Fruit fly (Drosophila melanogaster): ENCODE data around the gene Deaf1.

Deaf1 gene

DNA sequence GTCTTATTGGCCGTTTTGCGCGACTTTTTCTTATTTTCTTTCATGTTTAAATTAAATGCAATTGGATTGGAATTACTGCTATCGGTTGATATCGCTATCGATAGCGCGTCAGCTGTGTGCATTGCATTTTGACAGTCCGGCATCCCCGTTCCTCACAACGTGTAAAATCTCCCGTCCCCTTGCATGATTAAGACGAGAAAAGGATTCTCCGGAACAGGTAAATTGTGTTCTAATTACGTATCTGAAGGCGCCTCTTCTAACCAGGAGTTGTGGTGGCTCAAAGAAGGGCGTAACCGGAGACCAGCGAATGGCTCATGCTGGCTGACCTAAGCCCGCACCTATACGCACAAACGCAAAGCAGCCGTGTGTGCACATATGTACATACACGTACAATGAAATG, 10.9 kb upstream of the Deaf1 start, which contains the start of the genes CG14104 and Kap-alpha1 (continued):
- no peak for TF ChIP-seq wek (GFP tag; optimal IDR thresholded peaks at IDR 0.05)
- TF ChIP-seq hth (optimal IDR thresholded peaks at IDR 0.05) = no peak
- no peak for TF ChIP-seq ERR (GFP tag; optimal IDR thresholded peaks at IDR 0.05)
- no peak for TF ChIP-seq CG9876 (GFP tag; optimal IDR thresholded peaks at IDR 0.05)
- no peak for TF ChIP-seq CG15696 (tag; optimal IDR thresholded peaks at IDR 0.05)
- TF ChIP-seq Lhr (GFP tag; optimal IDR thresholded peaks at IDR 0.05) = no peak
- no peak for TF ChIP-seq HHEX (GFP tag; optimal IDR thresholded peaks at IDR 0.05)
- TF ChIP-seq toy (GFP tag; IDR thresholded peaks at IDR 0.05) = no peak
- TF ChIP-seq NC2β (GFP tag; optimal IDR thresholded peaks at IDR 0.05) = no peak
- TF ChIP-seq sr (GFP tag; IDR thresholded peaks at IDR 0.05) = no peak
- TF ChIP-seq CG2889 (GFP tag; IDR thresholded peaks at IDR 0.05) = no peak
- no peak for TF ChIP-seq Oaz (GFP tag; IDR thresholded peaks at IDR 0.05)
- TF ChIP-seq CG18262 (tag; optimal IDR thresholded peaks at IDR 0.05) = no peak
- no peak for TF ChIP-seq B-H2 (GFP tag; optimal IDR thresholded peaks at IDR 0.05)
- TF ChIP-seq CG10565 (GFP tag; optimal IDR thresholded peaks at IDR 0.05) = no peak
- no peak for TF ChIP-seq lab (GFP tag; optimal IDR thresholded peaks at IDR 0.05)
- no peak for TF ChIP-seq hkb (optimal IDR thresholded peaks at IDR 0.05)
- 0 out of 2 replicates have a peak, but pooled peaks have one; percentile 20 for TF ChIP-seq hkb (GFP tag; IDR thresholded peaks at IDR 0.05)
- peak; percentile 70 for TF ChIP-seq unc-4 (GFP tag; IDR thresholded peaks at IDR 0.05; ENCODE audit: partially characterized antibody)
- no peak for TF ChIP-seq otp (GFP tag; IDR thresholded peaks at IDR 0.05)
- TF ChIP-seq mam (GFP tag; optimal IDR thresholded peaks at IDR 0.05) = no peak
- TF ChIP-seq CG10431 (GFP tag; optimal IDR thresholded peaks at IDR 0.05) = no peak
- no peak for TF ChIP-seq Sry-β (GFP tag; optimal IDR thresholded peaks at IDR 0.05)
- TF ChIP-seq CTCF (GFP tag; optimal IDR thresholded peaks at IDR 0.05) = no peak
- no peak for TF ChIP-seq CG6175 (GFP tag; IDR thresholded peaks at IDR 0.05)
- TF ChIP-seq lbe (GFP tag; optimal IDR thresholded peaks at IDR 0.05) = no peak
- no peak for TF ChIP-seq rib (GFP tag; IDR thresholded peaks at IDR 0.05)
- peak; percentile 40 for TF ChIP-seq CG30020 (tag; optimal IDR thresholded peaks at IDR 0.05)
- peak; percentile 55 for TF ChIP-seq pzg (GFP tag; optimal IDR thresholded peaks at IDR 0.05)
- no peak for TF ChIP-seq CG2678 (tag; optimal IDR thresholded peaks at IDR 0.05)
- TF ChIP-seq tin (GFP tag; optimal IDR thresholded peaks at IDR 0.05) = no peak
- TF ChIP-seq Ssrp (tag; optimal IDR thresholded peaks at IDR 0.05) = no peak
- no peak for TF ChIP-seq CG15073 (GFP tag; optimal IDR thresholded peaks at IDR 0.05)
- TF ChIP-seq CG1792 (GFP tag; optimal IDR thresholded peaks at IDR 0.05) = no peak
- TF ChIP-seq CG7556 (GFP tag; optimal IDR thresholded peaks at IDR 0.05) = no peak
- no peak for TF ChIP-seq CG11456 (GFP tag; IDR thresholded peaks at IDR 0.05)
- TF ChIP-seq CG4360 (GFP tag; IDR thresholded peaks at IDR 0.05) = no peak
- TF ChIP-seq esg (GFP tag; conservative IDR thresholded peaks at IDR 0.05) = no peak
- TF ChIP-seq lola (GFP tag; optimal IDR thresholded peaks at IDR 0.05) = no peak
- TF ChIP-seq CG7928 (GFP tag; optimal IDR thresholded peaks at IDR 0.05) = no peak
- peak; percentile 57 for TF ChIP-seq sna (GFP tag; IDR thresholded peaks at IDR 0.05; ENCODE audit: partially characterized antibody)
- TF ChIP-seq pb (GFP tag; optimal IDR thresholded peaks at IDR 0.05) = no peak
- no peak for TF ChIP-seq hbn (GFP tag; IDR thresholded peaks at IDR 0.05; ENCODE audit: partially characterized antibody)
- no peak for TF ChIP-seq CG3726 (GFP tag; IDR thresholded peaks at IDR 0.05)
- TF ChIP-seq gem (tag; optimal IDR thresholded peaks at IDR 0.05) = no peak
- no peak for TF ChIP-seq Six4 (GFP tag; optimal IDR thresholded peaks at IDR 0.05)
- peak; percentile 69 for TF ChIP-seq BEAF-32 (GFP tag; optimal IDR thresholded peaks at IDR 0.05)
- TF ChIP-seq CG18476 (GFP tag; optimal IDR thresholded peaks at IDR 0.05) = no peak
- TF ChIP-seq schlank (tag; optimal IDR thresholded peaks at IDR 0.05) = no peak
- TF ChIP-seq CG8281 (tag; optimal IDR thresholded peaks at IDR 0.05) = no peak
- TF ChIP-seq CG7786 (GFP tag; optimal IDR thresholded peaks at IDR 0.05) = no peak
- no peak for TF ChIP-seq twi (tag; optimal IDR thresholded peaks at IDR 0.05)
- no peak for TF ChIP-seq CG4404 (GFP tag; IDR thresholded peaks at IDR 0.05)

All from whole organism, embryonic.